Fruit fly (Drosophila melanogaster): ENCODE results near the gene CG13972.

The CG13972 gene

DNA sequence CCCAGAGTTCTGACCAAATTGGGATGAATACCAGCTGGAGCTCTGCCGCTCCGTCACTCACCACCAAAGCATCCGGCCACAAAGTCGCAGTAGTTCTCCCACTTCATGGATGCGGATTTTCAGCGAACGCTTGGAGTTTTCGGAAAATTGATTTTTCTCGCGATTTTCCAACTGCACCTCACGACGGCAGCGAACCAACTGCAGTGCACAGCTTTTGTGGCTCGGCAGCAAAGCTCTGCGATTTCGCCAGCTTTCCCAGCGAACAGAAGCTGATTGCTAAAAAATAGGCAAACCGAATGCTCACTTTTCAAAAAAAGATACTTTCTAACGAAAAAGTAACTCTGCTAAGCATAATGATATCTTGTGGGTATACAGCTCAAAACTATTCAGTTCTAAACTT, 44.1 kb upstream of the CG13972 start, which contains the start of gene CG5646 (continued):
- TF ChIP-seq odd (GFP tag; optimal IDR thresholded peaks at IDR 0.05): no peak
- peak; percentile 32; the same call in 1 of the 2 replicates for TF ChIP-seq MBD-R2 (GFP tag; IDR thresholded peaks at IDR 0.05)
- no peak for TF ChIP-seq Hr3 (GFP tag; optimal IDR thresholded peaks at IDR 0.05)
- TF ChIP-seq CG2129 (GFP tag; IDR thresholded peaks at IDR 0.05; ENCODE audit: partially characterized antibody): no peak
- no peak for TF ChIP-seq Neu2 (GFP tag; optimal IDR thresholded peaks at IDR 0.05; ENCODE audit: borderline replicate concordance)
- TF ChIP-seq Nf-YB (GFP tag; optimal IDR thresholded peaks at IDR 0.05): no peak
- TF ChIP-seq CG18262 (tag; optimal IDR thresholded peaks at IDR 0.05): no peak
- no peak for TF ChIP-seq HLH54F (GFP tag; optimal IDR thresholded peaks at IDR 0.05)
- TF ChIP-seq CG12659 (GFP tag; optimal IDR thresholded peaks at IDR 0.05): no peak
- no peak for TF ChIP-seq CG30403 (GFP tag; optimal IDR thresholded peaks at IDR 0.05)
- TF ChIP-seq cas (GFP tag; IDR thresholded peaks at IDR 0.05): no peak
- TF ChIP-seq pnt (GFP tag; optimal IDR thresholded peaks at IDR 0.05): no peak
- no peak for TF ChIP-seq crol (GFP tag; IDR thresholded peaks at IDR 0.05)
- TF ChIP-seq B-H2 (GFP tag; optimal IDR thresholded peaks at IDR 0.05): no peak
- TF ChIP-seq CG11456 (GFP tag; IDR thresholded peaks at IDR 0.05): 0 out of 3 replicates have a peak, but pooled peaks have one; percentile 32
- no peak for TF ChIP-seq CG8765 (GFP tag; IDR thresholded peaks at IDR 0.05)
- TF ChIP-seq CG1647 (GFP tag; optimal IDR thresholded peaks at IDR 0.05): no peak
- no peak for TF ChIP-seq en (GFP tag; optimal IDR thresholded peaks at IDR 0.05)
- no peak for TF ChIP-seq CG12104 (GFP tag; optimal IDR thresholded peaks at IDR 0.05)
- TF ChIP-seq Bgb (GFP tag; IDR thresholded peaks at IDR 0.05; ENCODE audit: partially characterized antibody): peak; percentile 9; the same call in 1 of the 2 replicates
- TF ChIP-seq CG17328 (GFP tag; IDR thresholded peaks at IDR 0.05): no peak
- TF ChIP-seq Hmx (GFP tag; optimal IDR thresholded peaks at IDR 0.05): no peak
- TF ChIP-seq Hmr (GFP tag; optimal IDR thresholded peaks at IDR 0.05): no peak
- no peak for TF ChIP-seq Six4 (GFP tag; optimal IDR thresholded peaks at IDR 0.05)
- no peak for TF ChIP-seq CG34422 (GFP tag; IDR thresholded peaks at IDR 0.05)
- TF ChIP-seq Adf1 (GFP tag; IDR thresholded peaks at IDR 0.05): peak; percentile 24; the same call in 1 of the 2 replicates
- no peak for TF ChIP-seq danr (GFP tag; IDR thresholded peaks at IDR 0.05)
- no peak for TF ChIP-seq CG10274 (GFP tag; optimal IDR thresholded peaks at IDR 0.05)
- no peak for TF ChIP-seq CG6813 (GFP tag; optimal IDR thresholded peaks at IDR 0.05)
- peak; percentile 14 for TF ChIP-seq pzg (GFP tag; optimal IDR thresholded peaks at IDR 0.05)
- TF ChIP-seq Dp (GFP tag; optimal IDR thresholded peaks at IDR 0.05): peak; percentile 72
- TF ChIP-seq CG8089 (GFP tag; optimal IDR thresholded peaks at IDR 0.05): no peak
- TF ChIP-seq z (GFP tag; IDR thresholded peaks at IDR 0.05): no peak
- TF ChIP-seq Nf-YA (GFP tag; IDR thresholded peaks at IDR 0.05): 0 out of 2 replicates have a peak, but pooled peaks have one; percentile 13
- no peak for TF ChIP-seq ssp (GFP tag; IDR thresholded peaks at IDR 0.05)
- TF ChIP-seq Drgx (GFP tag; IDR thresholded peaks at IDR 0.05): peak; percentile 57
- TF ChIP-seq cato (GFP tag; optimal IDR thresholded peaks at IDR 0.05; ENCODE audit: borderline replicate concordance): no peak
- TF ChIP-seq CG12236 (GFP tag; optimal IDR thresholded peaks at IDR 0.05): no peak
- peak; percentile 96 for TF ChIP-seq CG18011 (GFP tag; optimal IDR thresholded peaks at IDR 0.05)

DNA sequence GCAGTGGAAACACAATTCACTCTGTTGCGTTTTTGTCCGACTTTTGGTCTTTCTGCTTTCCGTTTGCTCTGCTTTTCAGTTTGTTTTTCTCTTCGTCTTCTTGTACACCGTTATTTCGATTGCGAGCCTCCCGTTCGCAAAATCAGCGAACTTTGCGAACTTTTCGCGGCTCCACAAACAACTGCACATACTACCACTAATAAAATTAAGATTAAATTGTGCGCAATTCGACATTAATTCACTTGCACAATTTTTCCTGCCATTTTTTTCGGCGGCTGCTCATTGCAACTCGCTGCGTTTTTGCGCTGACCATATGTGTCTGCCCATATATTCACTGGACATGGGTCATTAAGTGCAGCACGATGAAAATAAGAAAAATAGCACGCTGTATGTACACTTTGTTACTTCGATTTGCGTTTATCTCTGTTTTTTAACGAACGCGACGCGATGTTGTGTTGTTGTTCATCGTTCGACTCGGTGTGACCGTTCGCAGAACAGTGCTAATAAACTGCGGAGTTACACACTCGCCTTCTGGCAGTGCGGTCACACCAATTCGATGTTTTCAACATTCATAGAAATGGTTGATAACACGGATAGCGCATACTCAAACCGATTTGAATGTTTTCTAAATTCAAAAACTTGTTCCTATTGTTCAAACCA, 41.7 kb upstream of the CG13972 start, which contains the start of gene Klp98A:
TSS of gene Klp98A (minus strand) at position 486 of the 660 bp plus-strand sequence.
- TF ChIP-seq pzg (GFP tag; optimal IDR thresholded peaks at IDR 0.05) (peak; percentile 95), knrl (GFP tag; IDR thresholded peaks at IDR 0.05; ENCODE audit: partially characterized antibody) (peak; percentile 36; the same call in 1 of the 3 replicates), sens (GFP tag) (peak; percentile 82), amos (GFP tag; IDR thresholded peaks at IDR 0.05; ENCODE audit: partially characterized antibody) (peak; percentile 51; the same call in 1 of the 2 replicates), hbn (GFP tag; IDR thresholded peaks at IDR 0.05; ENCODE audit: partially characterized antibody) (no peak), Myb (GFP tag; optimal IDR thresholded peaks at IDR 0.05) (peak; percentile 66), Antp (GFP tag; optimal IDR thresholded peaks at IDR 0.05) (no peak), CG11696 (GFP tag; IDR thresholded peaks at IDR 0.05) (no peak), CG33213 (GFP tag; optimal IDR thresholded peaks at IDR 0.05) (peak; percentile 81), PHDP (tag; optimal IDR thresholded peaks at IDR 0.05) (peak; percentile 8), CG8281 (tag; optimal IDR thresholded peaks at IDR 0.05) (no peak), CG34422 (GFP tag; IDR thresholded peaks at IDR 0.05) (peak; percentile 8; the same call in 1 of the 3 replicates), CG30403 (GFP tag; optimal IDR thresholded peaks at IDR 0.05) (no peak), CG12391 (tag; optimal IDR thresholded peaks at IDR 0.05) (peak; percentile 9), CTCF (GFP tag; optimal IDR thresholded peaks at IDR 0.05) (peak; percentile 69), ftz-f1 (GFP tag; optimal IDR thresholded peaks at IDR 0.05) (peak; percentile 6)
